Fruit fly (Drosophila melanogaster): Measurements from ENCODE around the gene CG15370.
A peak's percentile ranks its signal among the peaks of the same experiment; 100 is the strongest.

CG15370 gene

dm6 chrX:9201866-9202681, 23.2 kb upstream of the CG15370 start (continued):
- TF ChIP-seq CG17802 (tag; optimal IDR thresholded peaks at IDR 0.05): no peak
- peak; percentile 19 for TF ChIP-seq ATbp (GFP tag; optimal IDR thresholded peaks at IDR 0.05)
- peak; percentile 87 for TF ChIP-seq caup (GFP tag; optimal IDR thresholded peaks at IDR 0.05; ENCODE audit: severe bottlenecking)
- TF ChIP-seq Ptx1 (GFP tag; IDR thresholded peaks at IDR 0.05): peak; percentile 79
- peak; percentile 84 for TF ChIP-seq bcd (GFP tag; optimal IDR thresholded peaks at IDR 0.05)
- TF ChIP-seq CG9876 (GFP tag; optimal IDR thresholded peaks at IDR 0.05): no peak
- peak; percentile 78 for TF ChIP-seq CG9727 (GFP tag; optimal IDR thresholded peaks at IDR 0.05)
- no peak for TF ChIP-seq kah (GFP tag; optimal IDR thresholded peaks at IDR 0.05)
- TF ChIP-seq CG30431 (GFP tag; optimal IDR thresholded peaks at IDR 0.05): peak; percentile 47
- no peak for TF ChIP-seq CG5245 (GFP tag; optimal IDR thresholded peaks at IDR 0.05)
- peak; percentile 41 for TF ChIP-seq mam (GFP tag; optimal IDR thresholded peaks at IDR 0.05)
- TF ChIP-seq Fer1 (GFP tag; optimal IDR thresholded peaks at IDR 0.05): peak; percentile 82
- peak; percentile 76 for TF ChIP-seq Usf (GFP tag; optimal IDR thresholded peaks at IDR 0.05)
- TF ChIP-seq NFAT (GFP tag; IDR thresholded peaks at IDR 0.05): peak; percentile 96
- peak; percentile 66 for TF ChIP-seq CG14050 (GFP tag; IDR thresholded peaks at IDR 0.05)
- TF ChIP-seq CG12769 (tag; optimal IDR thresholded peaks at IDR 0.05): peak; percentile 82
- TF ChIP-seq seq (GFP tag; IDR thresholded peaks at IDR 0.05): no peak
- TF ChIP-seq CG12219 (GFP tag; optimal IDR thresholded peaks at IDR 0.05): peak; percentile 19
- peak; percentile 40; the same call in 1 of the 2 replicates for TF ChIP-seq CG17328 (GFP tag; IDR thresholded peaks at IDR 0.05)
- no peak for TF ChIP-seq da (GFP tag; optimal IDR thresholded peaks at IDR 0.05)
- peak; percentile 87 for TF ChIP-seq CG12659 (GFP tag; optimal IDR thresholded peaks at IDR 0.05)
- TF ChIP-seq dimm (GFP tag; IDR thresholded peaks at IDR 0.05): peak; percentile 56; the same call in 1 of the 2 replicates
- peak; percentile 32 for TF ChIP-seq CG31365 (tag; optimal IDR thresholded peaks at IDR 0.05)
- no peak for TF ChIP-seq btn (GFP tag; optimal IDR thresholded peaks at IDR 0.05)
- TF ChIP-seq luna (GFP tag; optimal IDR thresholded peaks at IDR 0.05): peak; percentile 16
- TF ChIP-seq TFAM (GFP tag; optimal IDR thresholded peaks at IDR 0.05): no peak
- TF ChIP-seq Sox100B (GFP tag; optimal IDR thresholded peaks at IDR 0.05): peak; percentile 39
- TF ChIP-seq Mad (GFP tag; optimal IDR thresholded peaks at IDR 0.05): no peak
- TF ChIP-seq fd3F (GFP tag; optimal IDR thresholded peaks at IDR 0.05): peak; percentile 77
- TF ChIP-seq ems (GFP tag; optimal IDR thresholded peaks at IDR 0.05): no peak
- TF ChIP-seq CG12391 (tag; optimal IDR thresholded peaks at IDR 0.05): peak; percentile 76
- TF ChIP-seq NfI (GFP tag; optimal IDR thresholded peaks at IDR 0.05): peak; percentile 69
- TF ChIP-seq inv (GFP tag; IDR thresholded peaks at IDR 0.05; ENCODE audit: partially characterized antibody): no peak
- peak; percentile 58 for TF ChIP-seq CG1233 (GFP tag; optimal IDR thresholded peaks at IDR 0.05)
- TF ChIP-seq CG1024 (GFP tag; IDR thresholded peaks at IDR 0.05): no peak
- TF ChIP-seq trh (GFP tag; optimal IDR thresholded peaks at IDR 0.05): no peak
- TF ChIP-seq HmgZ (tag; optimal IDR thresholded peaks at IDR 0.05): peak; percentile 78
- TF ChIP-seq CG17361 (GFP tag; IDR thresholded peaks at IDR 0.05): peak; percentile 79; the same call in 2 of the 3 replicates
- no peak for TF ChIP-seq YL-1 (GFP tag; optimal IDR thresholded peaks at IDR 0.05)
- TF ChIP-seq Deaf1 (tag; optimal IDR thresholded peaks at IDR 0.05): peak; percentile 37
- peak; percentile 73 for TF ChIP-seq unpg (GFP tag; optimal IDR thresholded peaks at IDR 0.05)
- no peak for TF ChIP-seq CG2129 (GFP tag; IDR thresholded peaks at IDR 0.05; ENCODE audit: partially characterized antibody)
- no peak for TF ChIP-seq Hey (tag; optimal IDR thresholded peaks at IDR 0.05)
- peak; percentile 10 for TF ChIP-seq salm (tag; optimal IDR thresholded peaks at IDR 0.05)
- no peak for TF ChIP-seq kay (GFP tag; optimal IDR thresholded peaks at IDR 0.05)
- no peak for TF ChIP-seq Opbp (GFP tag; IDR thresholded peaks at IDR 0.05; ENCODE audit: partially characterized antibody)
- TF ChIP-seq Eip74EF (GFP tag; optimal IDR thresholded peaks at IDR 0.05): peak in 1 of 2 experiments; percentile 31
- no peak for TF ChIP-seq CG8478 (optimal IDR thresholded peaks at IDR 0.05)
- TF ChIP-seq CG14965 (GFP tag; optimal IDR thresholded peaks at IDR 0.05; ENCODE audit: borderline replicate concordance): no peak
